Worm (Caenorhabditis elegans) whole organism, L1 larva: ENCODE data around the gene unk-1.

Source experiments
- Y116A8C.19 ChIP-seq: sonication (generic microtip); optimal IDR thresholded peaks from 2 replicates; lab custom pipeline; 2016; ENCODE audit warnings: missing compliant biosample characterization, missing genetic modification characterization, borderline replicate concordance
- aha-1 ChIP-seq: fragments of 150-350 bp; optimal IDR thresholded peaks from 2 replicates; lab custom pipeline; 2014; ENCODE audit warnings: missing biosample characterization, missing genetic modification characterization
- alr-1 ChIP-seq: fragments of 200-800 bp; sonication (Bioruptor generic); optimal IDR thresholded peaks from 2 replicates; lab custom pipeline; 2018; ENCODE audit warnings: borderline replicate concordance, mild to moderate bottlenecking, missing genetic modification characterization, missing compliant biosample characterization
- aly-2 ChIP-seq: fragments of 150-350 bp; optimal IDR thresholded peaks from 2 replicates; lab custom pipeline; 2014; ENCODE audit warnings: missing biosample characterization, missing genetic modification characterization
- blmp-1 ChIP-seq: fragments of 150-350 bp; optimal IDR thresholded peaks from 2 replicates; lab custom pipeline; 2014; ENCODE audit warnings: missing biosample characterization, missing genetic modification characterization
- ceh-63 ChIP-seq: fragments of 200-800 bp; sonication (Bioruptor generic); optimal IDR thresholded peaks from 2 replicates; lab custom pipeline; 2018; ENCODE audit warnings: mild to moderate bottlenecking, missing genetic modification characterization, missing compliant biosample characterization
- ceh-8 ChIP-seq: fragments of 200-800 bp; sonication (Bioruptor generic); optimal IDR thresholded peaks from 2 replicates; lab custom pipeline; 2018; ENCODE audit warnings: mild to moderate bottlenecking, missing genetic modification characterization, moderate library complexity, missing compliant biosample characterization
- ceh-88 ChIP-seq: fragments of 200-800 bp; sonication (Bioruptor generic); IDR thresholded peaks from 2 replicates; pipeline ENCODE4 v1.3.6; 2022; ENCODE audit warnings: missing genetic modification characterization, missing compliant biosample characterization
- ceh-90 ChIP-seq: sonication (generic microtip); optimal IDR thresholded peaks from 2 replicates; lab custom pipeline; 2016; ENCODE audit warnings: missing genetic modification characterization, missing compliant biosample characterization
- dpl-1 ChIP-seq, 3 experiments: fragments of 150-350 bp in 2 of 3; sonication (generic microtip) in 1 of 3; optimal IDR thresholded peaks; 2 replicates each; lab custom pipeline; 2014 to 2017; ENCODE audit warnings: missing biosample characterization in 3 of 3, missing genetic modification characterization in 3 of 3, missing genetic modification reagents in 3 of 3
- dsc-1 ChIP-seq: sonication (generic microtip); optimal IDR thresholded peaks from 2 replicates; lab custom pipeline; 2016; ENCODE audit warnings: mild to moderate bottlenecking, missing genetic modification characterization, missing compliant biosample characterization
- efl-1 ChIP-seq, 4 experiments: fragments of 150-350 bp; optimal IDR thresholded peaks in 3 of 4; peaks in 1 of 4; 1 replicate in 1 of 4; 2 replicates in 3 of 4; lab custom pipeline; 2014; ENCODE audit warnings: missing biosample characterization in 2 of 4, missing genetic modification characterization in 2 of 4, missing genetic modification reagents in 2 of 4
- egl-27 ChIP-seq, 2 experiments: fragments of 150-350 bp in 1 of 2; sonication (generic microtip); optimal IDR thresholded peaks; 3 replicates each; lab custom pipeline; 2017 to 2018; ENCODE audit warnings: missing biosample characterization in 2 of 2, missing genetic modification characterization in 2 of 2, missing genetic modification reagents in 2 of 2
- fkh-10 ChIP-seq: sonication (generic microtip); optimal IDR thresholded peaks from 2 replicates; lab custom pipeline; 2017; ENCODE audit warnings: missing biosample characterization, missing genetic modification reagents, missing genetic modification characterization
- fkh-4 ChIP-seq: sonication (generic microtip); optimal IDR thresholded peaks from 2 replicates; lab custom pipeline; 2016; ENCODE audit warnings: missing compliant biosample characterization, missing genetic modification characterization, borderline replicate concordance
- fkh-8 ChIP-seq: sonication (generic microtip); optimal IDR thresholded peaks from 2 replicates; lab custom pipeline; 2016; ENCODE audit warnings: mild to moderate bottlenecking, missing genetic modification characterization, missing compliant biosample characterization
- irx-1 ChIP-seq: sonication (generic microtip); optimal IDR thresholded peaks from 2 replicates; lab custom pipeline; 2016; ENCODE audit warnings: missing genetic modification characterization, missing compliant biosample characterization
- lin-13 ChIP-seq: fragments of 150-350 bp; optimal IDR thresholded peaks from 2 replicates; lab custom pipeline; 2014; ENCODE audit warnings: missing biosample characterization, missing genetic modification reagents, missing genetic modification characterization
- lin-14 ChIP-seq: fragments of 200-800 bp; sonication (Bioruptor generic); optimal IDR thresholded peaks from 2 replicates; lab custom pipeline; 2018; ENCODE audit warnings: mild to moderate bottlenecking, missing genetic modification characterization, moderate library complexity, missing compliant biosample characterization
- lin-35 ChIP-seq, 2 experiments: fragments of 150-350 bp; optimal IDR thresholded peaks; 2 replicates each; lab custom pipeline; 2014; ENCODE audit warnings: missing biosample characterization in 2 of 2, missing genetic modification characterization in 2 of 2, missing genetic modification reagents in 2 of 2
- lir-3 ChIP-seq: sonication (generic microtip); optimal IDR thresholded peaks from 2 replicates; lab custom pipeline; 2016; ENCODE audit warnings: mild to moderate bottlenecking, missing genetic modification characterization, moderate library complexity, missing compliant biosample characterization; ENCODE audit not compliant: poor library complexity
- lsy-2 ChIP-seq, 2 experiments: fragments of 150-350 bp; optimal IDR thresholded peaks; 2 replicates each; lab custom pipeline; 2014; ENCODE audit warnings: missing biosample characterization in 2 of 2, missing genetic modification characterization in 2 of 2
- mab-9 ChIP-seq: fragments of 200-800 bp; sonication (Bioruptor generic); IDR thresholded peaks from 2 replicates; pipeline ENCODE4 v1.3.6; 2022; ENCODE audit warnings: missing genetic modification reagents, missing genetic modification characterization, missing compliant biosample characterization
- mep-1 ChIP-seq: fragments of 150-350 bp; optimal IDR thresholded peaks from 2 replicates; lab custom pipeline; 2014; ENCODE audit warnings: missing biosample characterization, missing genetic modification characterization
- nhr-12 ChIP-seq: sonication (generic microtip); optimal IDR thresholded peaks from 2 replicates; lab custom pipeline; 2017; ENCODE audit warnings: missing biosample characterization, missing genetic modification characterization
- nhr-19 ChIP-seq: fragments of 200-800 bp; sonication (Bioruptor generic); conservative IDR thresholded peaks from 2 replicates; pipeline ENCODE4 v1.3.6; 2022; ENCODE audit warnings: missing genetic modification characterization, missing compliant biosample characterization
- nhr-20 ChIP-seq: sonication (generic microtip); optimal IDR thresholded peaks from 2 replicates; lab custom pipeline; 2016; ENCODE audit warnings: mild to moderate bottlenecking, missing genetic modification characterization, missing compliant biosample characterization
- nhr-237 ChIP-seq: fragments of 150-350 bp; optimal IDR thresholded peaks from 2 replicates; lab custom pipeline; 2014; ENCODE audit warnings: missing biosample characterization, missing genetic modification characterization
- nhr-47 ChIP-seq: sonication (generic microtip); optimal IDR thresholded peaks from 2 replicates; lab custom pipeline; 2016; ENCODE audit warnings: mild to moderate bottlenecking, missing genetic modification characterization, moderate library complexity, missing compliant biosample characterization
- nhr-77 ChIP-seq: fragments of 150-350 bp; optimal IDR thresholded peaks from 2 replicates; lab custom pipeline; 2014; ENCODE audit warnings: missing biosample characterization, missing genetic modification characterization
- nhr-85 ChIP-seq: sonication (generic microtip); peaks from one replicate; lab custom pipeline; 2016; ENCODE audit warnings: missing genetic modification characterization, inconsistent platforms, missing compliant biosample characterization
- pax-3 ChIP-seq: fragments of 200-800 bp; sonication (Bioruptor generic); optimal IDR thresholded peaks from 2 replicates; lab custom pipeline; 2018; ENCODE audit warnings: mild to moderate bottlenecking, missing genetic modification characterization, moderate library complexity, missing compliant biosample characterization
- skn-1 ChIP-seq: fragments of 150-350 bp; optimal IDR thresholded peaks from 2 replicates; lab custom pipeline; 2014; ENCODE audit warnings: missing biosample characterization, missing genetic modification characterization
- snpc-4 ChIP-seq: fragments of 150-350 bp; optimal IDR thresholded peaks from 2 replicates; lab custom pipeline; 2014; ENCODE audit warnings: missing biosample characterization, missing genetic modification characterization
- sox-4 ChIP-seq: sonication (generic microtip); optimal IDR thresholded peaks from 2 replicates; lab custom pipeline; 2016; ENCODE audit warnings: missing genetic modification characterization, missing compliant biosample characterization
- sup-37 ChIP-seq: fragments of 200-800 bp; sonication (Bioruptor generic); optimal IDR thresholded peaks from 2 replicates; lab custom pipeline; 2018; ENCODE audit warnings: mild to moderate bottlenecking, missing genetic modification characterization, missing compliant biosample characterization
- tlp-1 ChIP-seq: fragments of 150-350 bp; optimal IDR thresholded peaks from 2 replicates; lab custom pipeline; 2014; ENCODE audit warnings: missing biosample characterization, missing genetic modification characterization
- unc-130 ChIP-seq: fragments of 150-350 bp; optimal IDR thresholded peaks from 2 replicates; lab custom pipeline; 2017; ENCODE audit warnings: missing biosample characterization, missing genetic modification characterization, inconsistent platforms
- unc-30 ChIP-seq: sonication (generic microtip); optimal IDR thresholded peaks from 2 replicates; lab custom pipeline; 2017; ENCODE audit warnings: missing biosample characterization, missing genetic modification characterization
- unc-62 ChIP-seq: fragments of 150-350 bp; optimal IDR thresholded peaks from 2 replicates; lab custom pipeline; 2014; ENCODE audit warnings: missing biosample characterization, missing genetic modification reagents, missing genetic modification characterization
- vab-15 ChIP-seq: sonication (generic microtip); optimal IDR thresholded peaks from 2 replicates; lab custom pipeline; 2017; ENCODE audit warnings: missing genotype, mild to moderate bottlenecking, missing genetic modification characterization, missing compliant biosample characterization
- zip-4 ChIP-seq: fragments of 200-800 bp; sonication (Bioruptor generic); optimal IDR thresholded peaks from 2 replicates; lab custom pipeline; 2018; ENCODE audit warnings: mild to moderate bottlenecking, missing genetic modification characterization, moderate library complexity, missing compliant biosample characterization
- ztf-11 ChIP-seq, 2 experiments: sonication (generic microtip); optimal IDR thresholded peaks; 2 replicates each; lab custom pipeline; 2016 to 2017; ENCODE audit warnings: missing genetic modification characterization in 2 of 2, missing biosample characterization in 1 of 2, missing compliant biosample characterization in 1 of 2
- ztf-4 ChIP-seq: fragments of 150-350 bp; optimal IDR thresholded peaks from 2 replicates; lab custom pipeline; 2014; ENCODE audit warnings: missing biosample characterization, missing genetic modification characterization

Gene unk-1

DNA sequence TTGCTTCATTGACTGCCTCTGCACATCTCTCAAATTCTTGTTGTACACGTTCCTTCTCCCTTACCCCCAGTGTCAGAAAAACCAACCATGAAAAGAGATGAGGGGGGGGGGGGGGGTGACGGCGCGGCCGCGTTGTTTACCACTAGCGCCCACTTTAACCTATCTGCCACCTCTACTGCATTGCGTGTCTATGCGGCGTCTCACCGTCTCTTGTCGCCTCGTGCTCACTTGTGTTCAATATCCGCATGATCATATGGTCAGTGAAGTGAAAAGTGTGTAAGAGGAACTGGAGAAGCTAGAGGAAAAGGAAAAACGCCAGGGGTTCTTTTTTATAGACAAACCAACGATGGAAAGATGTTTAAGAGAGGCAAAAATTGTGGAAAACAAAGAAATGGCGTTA lies 4.9 kb downstream of the unk-1 start (continued):
- peak; percentile 96 for TF ChIP-seq unc-130
- TF ChIP-seq nhr-19: peak; percentile 84
- peak; percentile 86 for TF ChIP-seq nhr-47 (tag; lab: Kevin White, UChicago)
- peak; percentile 43 for TF ChIP-seq zip-4 (GFP tag; lab: Kevin White, UChicago)
- TF ChIP-seq fkh-8 (tag; lab: Kevin White, UChicago): peak; percentile 92
- peak; percentile 93 for TF ChIP-seq blmp-1
- peak; percentile 61 for TF ChIP-seq sup-37 (GFP tag; lab: Kevin White, UChicago)
- no peak for TF ChIP-seq nhr-77 (tag; lab: Kevin White, UChicago)
- TF ChIP-seq lir-3 (tag; lab: Kevin White, UChicago): peak; percentile 38
- TF ChIP-seq lin-35 (GFP tag; optimal IDR thresholded peaks at IDR 0.05; lab: Kevin White, UChicago): peak; percentile 63 to 81
- TF ChIP-seq mep-1 (tag; lab: Kevin White, UChicago): peak; percentile 89
- TF ChIP-seq tlp-1 (tag; lab: Kevin White, UChicago): no peak
- no peak for TF ChIP-seq fkh-4 (tag; lab: Kevin White, UChicago)
- TF ChIP-seq unc-30 (tag; lab: Kevin White, UChicago): no peak
- peak; percentile 99 for TF ChIP-seq lin-14 (GFP tag; lab: Kevin White, UChicago)
- peak; percentile 31 for TF ChIP-seq aha-1
- TF ChIP-seq Y116A8C.19 (tag; lab: Kevin White, UChicago): no peak
- peak; percentile 78 for TF ChIP-seq skn-1 (tag; lab: Kevin White, UChicago)
- peak; percentile 63 to 83 for TF ChIP-seq lsy-2 (tag; optimal IDR thresholded peaks at IDR 0.05; lab: Kevin White, UChicago)
- peak in 1 of 2 experiments; percentile 22 for TF ChIP-seq egl-27 (tag; optimal IDR thresholded peaks at IDR 0.05; lab: Kevin White, UChicago)
- peak; percentile 58 for TF ChIP-seq ceh-88 (GFP tag; lab: Robert Waterston, UW)
- peak; percentile 94 for TF ChIP-seq nhr-85
- peak; percentile 67 for TF ChIP-seq sox-4 (tag; lab: Kevin White, UChicago)
- peak; percentile 83 for TF ChIP-seq fkh-10 (GFP tag; lab: Kevin White, UChicago)
- TF ChIP-seq irx-1 (tag; lab: Kevin White, UChicago): peak; percentile 65
- peak; percentile 22 to 45 (median 39) for TF ChIP-seq dpl-1 (GFP tag; optimal IDR thresholded peaks at IDR 0.05; lab: Kevin White, UChicago)
- no peak for TF ChIP-seq aly-2 (tag; lab: Kevin White, UChicago)
- peak; percentile 63 for TF ChIP-seq mab-9 (GFP tag; lab: Robert Waterston, UW)
- TF ChIP-seq lin-13 (GFP tag; lab: Kevin White, UChicago): peak; percentile 82
- peak in 1 of 2 experiments; percentile 33 for TF ChIP-seq ztf-11 (tag; optimal IDR thresholded peaks at IDR 0.05; lab: Kevin White, UChicago)
- TF ChIP-seq nhr-20 (tag; lab: Kevin White, UChicago): peak; percentile 93
- TF ChIP-seq ceh-90 (tag; lab: Kevin White, UChicago): no peak
- no peak for TF ChIP-seq nhr-237 (tag; lab: Kevin White, UChicago)
- peak; percentile 73 for TF ChIP-seq vab-15
- TF ChIP-seq ztf-4 (tag; lab: Kevin White, UChicago): peak; percentile 75
- TF ChIP-seq efl-1 (optimal IDR thresholded peaks at IDR 0.05; lab: Kevin White, UChicago): peak; percentile 45 to 60
- peak in 1 of 2 experiments; percentile 43 for TF ChIP-seq efl-1 (GFP tag; optimal IDR thresholded peaks at IDR 0.05 in 1 of 2; lab: Kevin White, UChicago)
- peak; percentile 47 for TF ChIP-seq ceh-63 (GFP tag; lab: Kevin White, UChicago)
- TF ChIP-seq pax-3 (tag; lab: Kevin White, UChicago): peak; percentile 66
- peak; percentile 17 for TF ChIP-seq dsc-1 (tag; lab: Kevin White, UChicago)
- TF ChIP-seq ceh-8 (GFP tag; lab: Kevin White, UChicago): peak; percentile 30
- no peak for TF ChIP-seq unc-62
- TF ChIP-seq nhr-12 (tag; lab: Kevin White, UChicago): no peak
- no peak for TF ChIP-seq alr-1
- peak; percentile 11 for TF ChIP-seq snpc-4 (tag; lab: Kevin White, UChicago)
